Fruit fly (Drosophila melanogaster) whole organism, prepupa: ENCODE results near the gene CG6333.

Experiments used
- CG11902 ChIP-seq: fragments of 200-800 bp; sonication (Bioruptor generic); optimal IDR thresholded peaks from 3 replicates; lab custom pipeline; 2016; ENCODE audit warnings: missing biosample characterization, missing genetic modification characterization
- CG15336 ChIP-seq: fragments of 200-800 bp; sonication (Bioruptor generic); IDR thresholded peaks from 2 replicates; pipeline ENCODE4 v1.3.6; 2022; ENCODE audit warnings: missing biosample characterization, missing genetic modification characterization
- CG1621 ChIP-seq: fragments of 200-800 bp; sonication (Bioruptor generic); optimal IDR thresholded peaks from 3 replicates; lab custom pipeline; 2018; ENCODE audit warnings: missing biosample characterization, mild to moderate bottlenecking, missing genetic modification characterization
- CG3032 ChIP-seq: fragments of 200-800 bp; optimal IDR thresholded peaks from 2 replicates; lab custom pipeline; 2019; ENCODE audit warnings: missing biosample characterization, mild to moderate bottlenecking, missing genetic modification characterization, moderate library complexity
- CG32006 ChIP-seq: fragments of 200-800 bp; sonication (Bioruptor generic); optimal IDR thresholded peaks from 3 replicates; lab custom pipeline; 2017; ENCODE audit warnings: missing biosample characterization, mild to moderate bottlenecking, missing genetic modification characterization
- CG6163 ChIP-seq: fragments of 200-800 bp; sonication (Bioruptor generic); IDR thresholded peaks from 3 replicates; pipeline ENCODE4 v1.3.6; 2022; ENCODE audit warnings: missing biosample characterization, missing genetic modification characterization
- CG6792 ChIP-seq: fragments of 200-800 bp; sonication (Bioruptor generic); optimal IDR thresholded peaks from 3 replicates; lab custom pipeline; 2016; ENCODE audit warnings: missing biosample characterization, missing genetic modification characterization
- CG6808 ChIP-seq: fragments of 200-800 bp; sonication (Bioruptor generic); optimal IDR thresholded peaks from 3 replicates; lab custom pipeline; 2017; ENCODE audit warnings: missing biosample characterization, missing genetic modification characterization, mild to moderate bottlenecking, moderate library complexity, missing genetic modification reagents
- CG7368 ChIP-seq: fragments of 200-800 bp; sonication (Bioruptor generic); optimal IDR thresholded peaks from 3 replicates; lab custom pipeline; 2016; ENCODE audit warnings: missing biosample characterization, missing genetic modification characterization
- CG8119 ChIP-seq: fragments of 200-800 bp; sonication (Bioruptor generic); IDR thresholded peaks from 3 replicates; pipeline ENCODE4 v1.3.6; 2022; ENCODE audit warnings: missing biosample characterization, missing genetic modification characterization
- CG8632 ChIP-seq: fragments of 200-800 bp; sonication (Bioruptor generic); optimal IDR thresholded peaks from 3 replicates; lab custom pipeline; 2016; ENCODE audit warnings: missing biosample characterization, missing genetic modification characterization
- Eip75B ChIP-seq: fragments of 200-800 bp; sonication (Bioruptor generic); optimal IDR thresholded peaks from 3 replicates; lab custom pipeline; 2016; ENCODE audit warnings: missing biosample characterization, missing genetic modification characterization
- Eip78C ChIP-seq: fragments of 200-800 bp; sonication (Bioruptor generic); peaks from one replicate; lab custom pipeline; 2016; ENCODE audit warnings: missing biosample characterization, missing genetic modification characterization
- Eip93F ChIP-seq: fragments of 200-800 bp; sonication (Bioruptor generic); optimal IDR thresholded peaks from 2 replicates; lab custom pipeline; 2016; ENCODE audit warnings: missing biosample characterization, mild to moderate bottlenecking, missing genetic modification characterization
- Ets96B ChIP-seq: fragments of 200-800 bp; optimal IDR thresholded peaks from 2 replicates; lab custom pipeline; 2019; ENCODE audit warnings: missing biosample characterization, mild to moderate bottlenecking, missing genetic modification characterization, moderate library complexity
- Gug ChIP-seq: fragments of 200-800 bp; sonication (Bioruptor generic); IDR thresholded peaks from 2 replicates; pipeline ENCODE4 v1.3.6; 2022; ENCODE audit warnings: missing biosample characterization, missing genetic modification characterization
- Hr4 ChIP-seq: fragments of 200-800 bp; sonication (Bioruptor generic); optimal IDR thresholded peaks from 3 replicates; lab custom pipeline; 2016; ENCODE audit warnings: missing biosample characterization, missing genetic modification characterization
- Lpt ChIP-seq: fragments of 200-800 bp; sonication (Bioruptor generic); optimal IDR thresholded peaks from 3 replicates; lab custom pipeline; 2016; ENCODE audit warnings: missing biosample characterization, missing genetic modification characterization
- Sox102F ChIP-seq: fragments of 200-800 bp; sonication (Bioruptor generic); optimal IDR thresholded peaks from 2 replicates; lab custom pipeline; 2016; ENCODE audit warnings: missing biosample characterization, mild to moderate bottlenecking, missing genetic modification characterization
- Sox14 ChIP-seq: fragments of 200-800 bp; sonication (Bioruptor generic); optimal IDR thresholded peaks from 3 replicates; lab custom pipeline; 2016; ENCODE audit warnings: missing biosample characterization, missing genetic modification characterization
- achi ChIP-seq: fragments of 200-800 bp; sonication (Bioruptor generic); optimal IDR thresholded peaks from 3 replicates; lab custom pipeline; 2016; ENCODE audit warnings: missing biosample characterization, missing genetic modification characterization
- acj6 ChIP-seq: fragments of 200-800 bp; sonication (Bioruptor generic); optimal IDR thresholded peaks from 3 replicates; lab custom pipeline; 2016; ENCODE audit warnings: missing biosample characterization, missing genetic modification characterization
- dsx ChIP-seq: fragments of 200-800 bp; optimal IDR thresholded peaks from 3 replicates; lab custom pipeline; 2019; ENCODE audit warnings: missing biosample characterization, mild to moderate bottlenecking, missing genetic modification characterization, moderate library complexity; ENCODE audit not compliant: poor library complexity, severe bottlenecking
- eg ChIP-seq: fragments of 200-800 bp; sonication (Bioruptor generic); IDR thresholded peaks from 3 replicates; pipeline ENCODE4 v1.3.6; 2022; ENCODE audit warnings: missing biosample characterization, missing genetic modification characterization
- esn ChIP-seq: fragments of 200-800 bp; sonication (Bioruptor generic); optimal IDR thresholded peaks from 2 replicates; lab custom pipeline; 2016; ENCODE audit warnings: missing biosample characterization, mild to moderate bottlenecking, missing genetic modification characterization, moderate library complexity
- fd59A ChIP-seq: fragments of 200-800 bp; sonication (Bioruptor generic); optimal IDR thresholded peaks from 2 replicates; lab custom pipeline; 2017; ENCODE audit warnings: missing biosample characterization, mild to moderate bottlenecking, missing genetic modification characterization, missing genetic modification reagents
- fkh ChIP-seq: fragments of 200-800 bp; sonication (Bioruptor generic); optimal IDR thresholded peaks from 3 replicates; lab custom pipeline; 2017; ENCODE audit warnings: missing biosample characterization, mild to moderate bottlenecking, missing genetic modification characterization, moderate library complexity
- lz ChIP-seq: fragments of 200-800 bp; sonication (Bioruptor generic); optimal IDR thresholded peaks from 3 replicates; lab custom pipeline; 2016; ENCODE audit warnings: missing biosample characterization, missing genetic modification characterization
- pdm3 ChIP-seq: fragments of 200-800 bp; sonication (Bioruptor generic); optimal IDR thresholded peaks from 3 replicates; lab custom pipeline; 2016; ENCODE audit warnings: missing biosample characterization, missing genetic modification characterization
- ss ChIP-seq, 2 experiments: fragments of 200-800 bp; sonication (Bioruptor generic); optimal IDR thresholded peaks; 2 replicates in 1 of 2; 3 replicates in 1 of 2; lab custom pipeline; 2017 to 2018; ENCODE audit warnings: mild to moderate bottlenecking in 2 of 2, missing biosample characterization in 2 of 2, missing genetic modification characterization in 2 of 2, moderate library complexity in 1 of 2
- svp ChIP-seq: fragments of 200-800 bp; sonication (Bioruptor generic); peaks from one replicate; lab custom pipeline; 2016; ENCODE audit warnings: missing biosample characterization, missing genetic modification characterization
- topi ChIP-seq: fragments of 200-800 bp; sonication (Bioruptor generic); optimal IDR thresholded peaks from 3 replicates; lab custom pipeline; 2016; ENCODE audit warnings: missing biosample characterization, missing genetic modification characterization
- vri ChIP-seq: fragments of 200-800 bp; sonication (Bioruptor generic); optimal IDR thresholded peaks from 3 replicates; lab custom pipeline; 2016; ENCODE audit warnings: missing biosample characterization, mild to moderate bottlenecking, missing genetic modification characterization

The CG6333 gene

DNA sequence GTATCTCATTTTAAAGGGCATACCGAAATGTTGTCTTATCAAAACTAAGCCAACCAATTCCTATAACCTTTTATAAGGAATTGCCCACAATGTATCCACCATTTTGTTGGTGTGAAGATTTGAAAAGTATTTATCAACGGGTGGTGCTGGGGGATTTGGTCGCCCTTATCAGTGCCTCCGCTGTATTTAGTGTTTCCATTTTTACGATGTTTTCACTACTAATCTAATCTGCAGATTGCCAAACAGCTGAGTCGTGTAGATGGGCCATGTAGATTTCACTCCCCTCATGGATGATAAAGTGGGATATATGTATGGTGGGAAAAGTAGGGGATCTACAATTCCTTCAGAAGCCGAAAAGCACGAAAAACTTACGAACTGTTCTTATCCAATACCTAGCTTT lies 45.4 kb upstream of the CG6333 start:
- TF ChIP-seq fkh (GFP tag; lab: Kevin White, UChicago) (peak; percentile 40), CG3032 (no peak), Eip93F (no peak), vri (GFP tag; lab: Kevin White, UChicago) (peak; percentile 47)
- TF ChIP-seq, all 60 proteins: peak for 2

DNA sequence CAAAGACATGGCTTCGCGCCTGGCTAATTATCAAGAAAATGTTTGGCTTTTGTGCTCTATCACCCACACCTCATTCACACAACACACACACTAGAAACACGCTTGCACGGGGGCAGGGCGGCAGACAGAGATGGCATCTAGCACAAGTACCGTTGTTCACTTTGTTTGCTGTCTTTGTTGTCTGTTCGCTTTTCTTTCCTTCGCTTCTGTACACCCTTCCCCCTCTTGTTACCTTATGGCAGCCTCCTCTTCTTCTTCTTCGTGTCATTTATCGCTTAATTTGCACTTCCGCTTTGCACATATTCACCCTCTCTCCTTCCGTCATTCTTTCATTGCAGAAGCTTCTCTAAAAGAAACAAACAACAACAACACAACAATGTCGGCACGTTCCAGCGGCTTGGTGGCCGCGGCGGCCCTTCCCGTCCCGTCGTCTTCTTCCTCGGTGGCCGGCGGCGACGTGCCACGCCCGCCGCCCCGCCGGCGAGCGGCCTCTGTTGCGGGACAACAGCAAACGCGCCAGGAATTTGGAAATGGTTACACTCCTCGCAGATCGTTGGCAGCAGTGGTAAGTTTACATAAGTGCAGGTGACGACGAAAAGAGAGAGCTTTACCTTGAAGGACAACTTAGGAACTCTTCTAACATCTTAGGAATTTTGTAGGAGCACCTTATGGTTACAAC lies 44.6 kb upstream of the CG6333 start:
- TF ChIP-seq CG11902 (GFP tag; lab: Kevin White, UChicago) (no peak), lz (GFP tag; lab: Kevin White, UChicago) (no peak), svp (GFP tag; lab: Kevin White, UChicago) (peak; percentile 72), Sox14 (GFP tag; lab: Kevin White, UChicago) (peak; percentile 92), Sox102F (GFP tag; lab: Kevin White, UChicago) (no peak), fkh (GFP tag; lab: Kevin White, UChicago) (peak; percentile 63), CG6808 (GFP tag; lab: Kevin White, UChicago) (peak; percentile 18), Eip93F (no peak), fd59A (GFP tag; lab: Kevin White, UChicago) (no peak), CG32006 (GFP tag; lab: Kevin White, UChicago) (no peak), CG6163 (GFP tag; lab: Robert Waterston, UW) (peak; percentile 52; the same call in 2 of the 3 replicates), Eip75B (GFP tag; lab: Kevin White, UChicago) (no peak), Hr4 (GFP tag; lab: Kevin White, UChicago) (no peak), topi (GFP tag; lab: Kevin White, UChicago) (no peak), esn (no peak), dsx (GFP tag; lab: Kevin White, UChicago) (peak; percentile 13), CG8632 (GFP tag; lab: Kevin White, UChicago) (no peak), ss (GFP tag; optimal IDR thresholded peaks at IDR 0.05; lab: Kevin White, UChicago) (no peak), CG1621 (no peak), eg (GFP tag; lab: Robert Waterston, UW) (no peak), Eip78C (GFP tag; lab: Kevin White, UChicago) (peak; percentile 47)
- TF ChIP-seq, all 60 proteins: peak for 7

DNA sequence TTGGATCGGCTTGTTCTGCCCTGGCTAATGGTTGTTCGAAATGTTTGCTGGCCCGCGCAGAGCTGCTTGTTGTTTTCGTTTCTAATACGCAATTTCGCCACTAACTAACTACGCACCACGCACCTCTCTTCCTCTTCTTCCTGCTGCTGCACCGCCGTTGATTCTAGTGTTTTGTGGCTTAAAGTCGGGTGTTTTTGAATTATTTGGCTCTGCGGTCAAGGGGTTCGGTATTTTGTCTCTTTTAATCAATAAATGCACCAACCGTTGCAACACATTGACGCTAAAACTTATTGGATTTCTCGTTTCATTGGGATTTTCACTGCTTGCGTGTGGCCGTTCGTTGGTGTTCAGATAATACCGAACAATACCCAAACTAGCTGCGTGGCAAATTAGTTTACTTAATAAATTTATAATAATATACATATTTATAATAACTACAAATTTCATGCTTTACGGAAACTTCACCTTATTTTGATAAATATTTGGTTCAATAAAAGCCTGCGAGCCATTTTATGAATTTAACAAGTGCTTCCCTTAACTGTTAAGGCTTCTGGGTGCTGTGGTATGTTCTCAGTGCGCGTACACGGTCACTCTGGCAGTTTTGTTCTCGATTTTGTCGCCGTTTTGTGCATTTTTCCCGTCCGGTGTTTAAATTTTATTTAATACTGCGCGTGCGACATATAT lies 43.6 kb upstream of the CG6333 start, which contains the start of the genes Edc3 and Nedd4:
Edc3 (minus strand) TSS at position 351 of the 684 bp plus-strand sequence.
Nedd4 (plus strand) TSS at position 571 of the 684 bp plus-strand sequence.
- TF ChIP-seq CG3032 (peak; percentile 40), esn (no peak), acj6 (GFP tag; lab: Kevin White, UChicago) (no peak), CG6808 (GFP tag; lab: Kevin White, UChicago) (no peak), CG6792 (no peak), achi (GFP tag; lab: Kevin White, UChicago) (no peak), Lpt (GFP tag; lab: Kevin White, UChicago) (no peak), CG7368 (GFP tag; lab: Kevin White, UChicago) (no peak), vri (GFP tag; lab: Kevin White, UChicago) (peak; percentile 1), CG32006 (GFP tag; lab: Kevin White, UChicago) (no peak), Gug (no peak), Ets96B (tag; lab: Kevin White, UChicago) (no peak), dsx (GFP tag; lab: Kevin White, UChicago) (no peak), CG8119 (no peak), fkh (GFP tag; lab: Kevin White, UChicago) (peak; percentile 69), pdm3 (GFP tag; lab: Kevin White, UChicago) (no peak), CG15336 (GFP tag; lab: Robert Waterston, UW) (no peak)
